Fruit fly (Drosophila melanogaster) whole organism, embryonic: ENCODE results near the gene CG3777.

ENCODE experiments used
- Bteb2 ChIP-seq: fragments of 200-800 bp; sonication (Bioruptor generic); optimal IDR thresholded peaks from 2 replicates; lab custom pipeline; 2016; ENCODE audit warnings: missing biosample characterization, missing genetic modification characterization
- CG12769 ChIP-seq: fragments of 200-800 bp; sonication (Bioruptor generic); optimal IDR thresholded peaks from 2 replicates; lab custom pipeline; 2019; ENCODE audit warnings: missing biosample characterization, mild to moderate bottlenecking, missing genetic modification characterization, moderate library complexity
- CG13624 ChIP-seq: fragments of 200-800 bp; sonication (Bioruptor generic); optimal IDR thresholded peaks from 2 replicates; lab custom pipeline; 2016; ENCODE audit warnings: missing biosample characterization, missing genetic modification characterization
- CG13894 ChIP-seq: fragments of 200-800 bp; sonication (Bioruptor generic); optimal IDR thresholded peaks from 3 replicates; lab custom pipeline; 2018; ENCODE audit warnings: missing biosample characterization, mild to moderate bottlenecking, missing genetic modification characterization, moderate library complexity
- CG1603 ChIP-seq: fragments of 200-800 bp; sonication (Bioruptor generic); optimal IDR thresholded peaks from 2 replicates; lab custom pipeline; 2019; ENCODE audit warnings: missing biosample characterization, mild to moderate bottlenecking, missing genetic modification characterization, moderate library complexity
- CG16813 ChIP-seq: fragments of 200-800 bp; sonication (Bioruptor generic); IDR thresholded peaks from 3 replicates; pipeline ENCODE4 v1.3.6; 2022; ENCODE audit warnings: missing biosample characterization, missing genetic modification characterization; ENCODE audit not compliant: partially characterized antibody
- CG16815 ChIP-seq: fragments of 200-800 bp; sonication (Bioruptor generic); optimal IDR thresholded peaks from 3 replicates; lab custom pipeline; 2017; ENCODE audit warnings: missing biosample characterization, mild to moderate bottlenecking, missing genetic modification characterization
- CG2116 ChIP-seq: fragments of 200-800 bp; sonication (Bioruptor generic); optimal IDR thresholded peaks from 3 replicates; lab custom pipeline; 2018; ENCODE audit warnings: missing biosample characterization, mild to moderate bottlenecking, missing genetic modification characterization
- CG2199 ChIP-seq: fragments of 200-800 bp; sonication (Bioruptor generic); IDR thresholded peaks from 3 replicates; pipeline ENCODE4 v1.3.6; 2022; ENCODE audit warnings: missing biosample characterization, missing genetic modification characterization
- CG2712 ChIP-seq: fragments of 200-800 bp; optimal IDR thresholded peaks from 3 replicates; lab custom pipeline; 2019; ENCODE audit warnings: missing biosample characterization, mild to moderate bottlenecking, missing genetic modification characterization, moderate library complexity
- CG30020 ChIP-seq: fragments of 200-800 bp; optimal IDR thresholded peaks from 2 replicates; lab custom pipeline; 2019; ENCODE audit warnings: missing biosample characterization, mild to moderate bottlenecking, missing genetic modification characterization, moderate library complexity
- CG3163 ChIP-seq: fragments of 200-800 bp; sonication (Bioruptor generic); optimal IDR thresholded peaks from 3 replicates; lab custom pipeline; 2016; ENCODE audit warnings: missing biosample characterization, missing genetic modification characterization
- CG42726 ChIP-seq: fragments of 200-800 bp; sonication (Bioruptor generic); IDR thresholded peaks from 2 replicates; pipeline ENCODE4 v1.3.6; 2022; ENCODE audit warnings: missing biosample characterization, missing genetic modification characterization; ENCODE audit not compliant: partially characterized antibody
- CG6791 ChIP-seq: fragments of 200-800 bp; sonication (Bioruptor generic); IDR thresholded peaks from 3 replicates; pipeline ENCODE4 v1.3.6; 2022; ENCODE audit warnings: missing biosample characterization, missing genetic modification characterization; ENCODE audit not compliant: partially characterized antibody
- CG8924 ChIP-seq: fragments of 200-800 bp; optimal IDR thresholded peaks from 3 replicates; lab custom pipeline; 2019; ENCODE audit warnings: missing biosample characterization, mild to moderate bottlenecking, missing genetic modification characterization, moderate library complexity
- CoRest ChIP-seq: fragments of 200-800 bp; sonication (Bioruptor generic); optimal IDR thresholded peaks from 3 replicates; lab custom pipeline; 2018; ENCODE audit warnings: missing biosample characterization, mild to moderate bottlenecking, missing genetic modification characterization, moderate library complexity
- D19B ChIP-seq: fragments of 200-800 bp; sonication (Bioruptor generic); optimal IDR thresholded peaks from 2 replicates; lab custom pipeline; 2017; ENCODE audit warnings: missing biosample characterization, mild to moderate bottlenecking, missing genetic modification characterization
- Dll ChIP-seq: fragments of 200-800 bp; sonication (Bioruptor generic); IDR thresholded peaks from 4 replicates; pipeline ENCODE4 v1.3.6; 2022; ENCODE audit warnings: missing biosample characterization, missing genetic modification characterization; ENCODE audit not compliant: partially characterized antibody
- Dref ChIP-seq: fragments of 200-800 bp; sonication (Bioruptor generic); IDR thresholded peaks from 2 replicates; pipeline ENCODE4 v1.3.6; 2022; ENCODE audit warnings: missing biosample characterization, missing genetic modification characterization
- Drgx ChIP-seq: fragments of 200-800 bp; sonication (Bioruptor generic); IDR thresholded peaks from 2 replicates; pipeline ENCODE4 v1.3.6; 2022; ENCODE audit warnings: missing biosample characterization, missing genetic modification characterization
- Ets97D ChIP-seq: fragments of 200-800 bp; sonication (Bioruptor generic); optimal IDR thresholded peaks from 3 replicates; lab custom pipeline; 2016; ENCODE audit warnings: missing biosample characterization, missing genetic modification characterization
- HLH4C ChIP-seq: fragments of 200-800 bp; sonication (Bioruptor generic); IDR thresholded peaks from 3 replicates; pipeline ENCODE4 v1.3.6; 2022; ENCODE audit warnings: missing biosample characterization, missing genetic modification characterization; ENCODE audit not compliant: partially characterized antibody
- HmgD ChIP-seq: fragments of 200-800 bp; sonication (Bioruptor generic); optimal IDR thresholded peaks from 3 replicates; lab custom pipeline; 2016; ENCODE audit warnings: missing biosample characterization, missing genetic modification characterization
- Meics ChIP-seq: fragments of 200-800 bp; sonication (Bioruptor generic); optimal IDR thresholded peaks from 2 replicates; lab custom pipeline; 2017; ENCODE audit warnings: missing biosample characterization, mild to moderate bottlenecking, missing genetic modification characterization
- NK7.1 ChIP-seq: fragments of 200-800 bp; sonication (Bioruptor generic); optimal IDR thresholded peaks from 3 replicates; lab custom pipeline; 2016; ENCODE audit warnings: missing biosample characterization, missing genetic modification characterization
- Pdp1 ChIP-seq, 2 experiments: fragments of 200-800 bp; sonication (Bioruptor generic); optimal IDR thresholded peaks; 3 replicates each; lab custom pipeline; 2016; ENCODE audit warnings: missing biosample characterization in 2 of 2, missing genetic modification characterization in 2 of 2, mild to moderate bottlenecking in 1 of 2, moderate library complexity in 1 of 2
- Sin3A ChIP-seq: fragments of >200 bp; optimal IDR thresholded peaks from 2 replicates; lab custom pipeline; 2018
- bbx ChIP-seq: fragments of 200-800 bp; sonication (Bioruptor generic); IDR thresholded peaks from 2 replicates; pipeline ENCODE4 v1.3.6; 2022; ENCODE audit warnings: missing biosample characterization, missing genetic modification characterization; ENCODE audit not compliant: partially characterized antibody
- caup ChIP-seq: fragments of 200-800 bp; sonication (Bioruptor generic); optimal IDR thresholded peaks from 3 replicates; lab custom pipeline; 2017; ENCODE audit warnings: missing biosample characterization, mild to moderate bottlenecking, missing genetic modification characterization, moderate library complexity; ENCODE audit not compliant: severe bottlenecking
- croc ChIP-seq: fragments of 200-800 bp; sonication (Bioruptor generic); conservative IDR thresholded peaks from 3 replicates; pipeline ENCODE4 v1.3.6; 2022; ENCODE audit warnings: missing biosample characterization, missing genetic modification characterization
- dpn ChIP-seq, 2 experiments: fragments of 200-800 bp; sonication (Bioruptor generic); optimal IDR thresholded peaks; 3 replicates each; lab custom pipeline; 2016; ENCODE audit warnings: missing biosample characterization in 2 of 2, missing genetic modification characterization in 2 of 2
- esg ChIP-seq: fragments of 200-800 bp; sonication (Bioruptor generic); conservative IDR thresholded peaks from 2 replicates; pipeline ENCODE4 v1.3.6; 2022; ENCODE audit warnings: missing biosample characterization, missing genetic modification characterization
- exex ChIP-seq: fragments of 200-800 bp; sonication (Bioruptor generic); optimal IDR thresholded peaks from 4 replicates; lab custom pipeline; 2018; ENCODE audit warnings: missing biosample characterization, mild to moderate bottlenecking, missing genetic modification characterization, moderate library complexity
- gfzf ChIP-seq: fragments of 200-800 bp; sonication (Bioruptor generic); optimal IDR thresholded peaks from 2 replicates; lab custom pipeline; 2016; ENCODE audit warnings: missing biosample characterization, mild to moderate bottlenecking, missing genetic modification characterization, moderate library complexity
- inv ChIP-seq: fragments of 200-800 bp; sonication (Bioruptor generic); IDR thresholded peaks from 2 replicates; pipeline ENCODE4 v1.3.6; 2022; ENCODE audit warnings: missing biosample characterization, missing genetic modification characterization; ENCODE audit not compliant: partially characterized antibody
- nerfin-2 ChIP-seq: fragments of 200-800 bp; sonication (Bioruptor generic); IDR thresholded peaks from 2 replicates; pipeline ENCODE4 v1.3.6; 2022; ENCODE audit warnings: missing biosample characterization, missing genetic modification characterization; ENCODE audit not compliant: partially characterized antibody
- nom ChIP-seq: fragments of 200-800 bp; sonication (Bioruptor generic); optimal IDR thresholded peaks from 2 replicates; lab custom pipeline; 2017; ENCODE audit warnings: missing biosample characterization, missing genetic modification characterization, mild to moderate bottlenecking, moderate library complexity, missing genetic modification reagents
- pho ChIP-seq: fragments of 200-800 bp; sonication (Bioruptor generic); optimal IDR thresholded peaks from 2 replicates; lab custom pipeline; 2016; ENCODE audit warnings: missing biosample characterization, missing genetic modification characterization
- phol ChIP-seq: fragments of 200-800 bp; sonication (Bioruptor generic); optimal IDR thresholded peaks from 3 replicates; lab custom pipeline; 2018; ENCODE audit warnings: missing biosample characterization, mild to moderate bottlenecking, missing genetic modification characterization, moderate library complexity
- pzg ChIP-seq: fragments of 200-800 bp; sonication (Bioruptor generic); optimal IDR thresholded peaks from 3 replicates; lab custom pipeline; 2018; ENCODE audit warnings: missing biosample characterization, mild to moderate bottlenecking, missing genetic modification characterization, moderate library complexity
- sd ChIP-seq: fragments of 200-800 bp; sonication (Bioruptor generic); optimal IDR thresholded peaks from 3 replicates; lab custom pipeline; 2018; ENCODE audit warnings: missing biosample characterization, mild to moderate bottlenecking, missing genetic modification characterization, moderate library complexity
- shn ChIP-seq: fragments of 200-800 bp; sonication (Bioruptor generic); optimal IDR thresholded peaks from 3 replicates; lab custom pipeline; 2016; ENCODE audit warnings: missing biosample characterization, missing genetic modification characterization
- sob ChIP-seq: fragments of 200-800 bp; sonication (Bioruptor generic); IDR thresholded peaks from 2 replicates; pipeline ENCODE4 v1.3.6; 2022; ENCODE audit warnings: missing biosample characterization, missing genetic modification characterization
- sqz ChIP-seq: fragments of 200-800 bp; sonication (Bioruptor generic); optimal IDR thresholded peaks from 3 replicates; lab custom pipeline; 2018; ENCODE audit warnings: missing biosample characterization, mild to moderate bottlenecking, missing genetic modification characterization
- stwl ChIP-seq: fragments of 200-800 bp; sonication (Bioruptor generic); optimal IDR thresholded peaks from 3 replicates; lab custom pipeline; 2018; ENCODE audit warnings: missing biosample characterization, mild to moderate bottlenecking, missing genetic modification characterization, moderate library complexity
- zen ChIP-seq: fragments of 200-800 bp; sonication (Bioruptor generic); optimal IDR thresholded peaks from 3 replicates; lab custom pipeline; 2018; ENCODE audit warnings: missing biosample characterization, mild to moderate bottlenecking, missing genetic modification characterization, moderate library complexity
- zen2 ChIP-seq: fragments of 200-800 bp; sonication (Bioruptor generic); IDR thresholded peaks from 3 replicates; pipeline ENCODE4 v1.3.6; 2022; ENCODE audit warnings: missing biosample characterization, missing genetic modification characterization; ENCODE audit not compliant: partially characterized antibody
- zfh2 ChIP-seq: fragments of 200-800 bp; sonication (Bioruptor generic); optimal IDR thresholded peaks from 2 replicates; lab custom pipeline; 2016; ENCODE audit warnings: missing biosample characterization, missing genetic modification characterization

CG3777 gene

DNA sequence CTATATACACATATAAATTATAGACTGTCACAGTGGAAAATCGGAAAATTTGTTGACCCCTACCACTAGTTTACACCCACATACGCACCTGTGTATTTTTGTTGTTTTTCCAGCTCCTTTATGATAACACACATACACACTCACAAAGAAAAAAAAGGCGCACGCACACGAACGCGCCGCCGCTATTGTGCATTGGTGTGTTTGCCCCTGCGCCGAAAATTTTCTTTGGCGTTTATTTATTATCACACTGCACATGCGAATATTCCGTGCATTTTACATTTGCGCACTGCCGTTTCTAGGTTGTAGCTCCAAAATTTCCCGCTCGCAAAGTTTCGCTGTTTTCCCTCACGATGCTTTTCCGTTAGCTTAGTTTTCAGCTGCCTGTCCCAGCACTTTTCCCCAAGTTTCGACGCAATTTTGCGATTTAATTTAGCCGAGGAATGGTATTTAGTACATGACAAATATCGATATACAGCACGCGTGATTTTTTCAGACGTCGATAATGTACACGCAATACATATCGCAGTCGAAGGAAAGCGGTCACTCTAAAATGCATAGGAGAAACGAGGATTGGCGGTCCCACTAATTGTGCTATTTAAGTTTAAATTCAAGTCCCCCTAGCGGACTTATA, at the start of gene CG3777, which contains the start of gene ewg (continued):
- TF ChIP-seq CG8924 (tag; lab: Kevin White, UChicago) (peak; percentile 30), pho (GFP tag; lab: Kevin White, UChicago) (peak; percentile 19), pzg (GFP tag; lab: Kevin White, UChicago) (peak; percentile 91), CG13894 (tag; lab: Kevin White, UChicago) (peak; percentile 39), Ets97D (peak; percentile 79), nerfin-2 (GFP tag; lab: Robert Waterston, UW) (peak; percentile 93), esg (GFP tag; lab: Robert Waterston, UW) (no peak), CG16813 (GFP tag; lab: Robert Waterston, UW) (peak; percentile 97), bbx (peak; percentile 99), zen2 (peak; percentile 97), sd (tag; lab: Kevin White, UChicago) (peak; percentile 92), Bteb2 (GFP tag; lab: Kevin White, UChicago) (no peak), CG42726 (GFP tag; lab: Robert Waterston, UW) (peak; percentile 98; the same call in 1 of the 2 replicates), Sin3A (peak; percentile 63), nom (GFP tag; lab: Kevin White, UChicago) (peak; percentile 24), CG12769 (peak; percentile 42), dpn (GFP tag; optimal IDR thresholded peaks at IDR 0.05; lab: Kevin White, UChicago) (peak; percentile 4 to 8), Drgx (no peak), CG2116 (GFP tag; lab: Kevin White, UChicago) (peak; percentile 84), CG2712 (tag; lab: Kevin White, UChicago) (peak; percentile 30), Dll (peak; percentile 94), CoRest (peak; percentile 22), sqz (GFP tag; lab: Kevin White, UChicago) (peak; percentile 77), CG3163 (GFP tag; lab: Kevin White, UChicago) (peak; percentile 16), D19B (no peak), sob (no peak), caup (GFP tag; lab: Kevin White, UChicago) (peak; percentile 3), CG6791 (peak; percentile 99), CG30020 (peak; percentile 49), Meics (GFP tag; lab: Kevin White, UChicago) (peak; percentile 26), inv (GFP tag; lab: Robert Waterston, UW) (peak; percentile 97), gfzf (GFP tag; lab: Kevin White, UChicago) (peak; percentile 84), stwl (tag; lab: Kevin White, UChicago) (peak; percentile 99), CG16815 (GFP tag; lab: Kevin White, UChicago) (no peak), CG2199 (GFP tag; lab: Robert Waterston, UW) (peak; percentile 52; the same call in 1 of the 3 replicates), NK7.1 (no peak), Dref (GFP tag; lab: Robert Waterston, UW) (peak; percentile 89), HLH4C (GFP tag; lab: Robert Waterston, UW) (peak; percentile 94), exex (tag; lab: Kevin White, UChicago) (peak; percentile 6), phol (peak; percentile 30), zen (tag; lab: Kevin White, UChicago) (peak; percentile 3), CG1603 (tag; lab: Kevin White, UChicago) (peak; percentile 79), Pdp1 (GFP tag; optimal IDR thresholded peaks at IDR 0.05; lab: Kevin White, UChicago) (peak in 1 of 2 experiments; percentile 61), CG13624 (GFP tag; lab: Kevin White, UChicago) (peak; percentile 50), shn (GFP tag; lab: Kevin White, UChicago) (no peak), croc (GFP tag; lab: Robert Waterston, UW) (no peak), zfh2 (GFP tag; lab: Kevin White, UChicago) (peak; percentile 7), HmgD (peak; percentile 53)
